Fruit fly (Drosophila melanogaster) whole organism, embryonic: Measurements from ENCODE around the gene CG33932.

Experiments used
- CG3407 ChIP-seq: fragments of 200-800 bp; sonication (Bioruptor generic); optimal IDR thresholded peaks from 2 replicates; lab custom pipeline; 2018; ENCODE audit warnings: missing biosample characterization, mild to moderate bottlenecking, missing genetic modification characterization
- Dp ChIP-seq: fragments of 200-800 bp; sonication (Bioruptor generic); optimal IDR thresholded peaks from 2 replicates; lab custom pipeline; 2018; ENCODE audit warnings: missing biosample characterization, mild to moderate bottlenecking, missing genetic modification characterization, moderate library complexity
- Hr78 ChIP-seq, 2 experiments: fragments of 200-800 bp in 1 of 2; fragments of >200 bp in 1 of 2; sonication (Bioruptor generic) in 1 of 2; optimal IDR thresholded peaks; 2 replicates each; lab custom pipeline; 2017 to 2019; ENCODE audit warnings: missing biosample characterization in 2 of 2, missing genetic modification characterization in 2 of 2, mild to moderate bottlenecking in 1 of 2, moderate library complexity in 1 of 2
- Lpt ChIP-seq: fragments of >200 bp; optimal IDR thresholded peaks from 2 replicates; lab custom pipeline; 2018; ENCODE audit warnings: missing biosample characterization, missing genetic modification characterization
- Sin3A ChIP-seq: fragments of >200 bp; optimal IDR thresholded peaks from 2 replicates; lab custom pipeline; 2018
- dan ChIP-seq: fragments of 200-800 bp; sonication (Bioruptor generic); IDR thresholded peaks from 2 replicates; pipeline ENCODE4 v1.3.6; 2022; ENCODE audit warnings: missing biosample characterization, missing genetic modification characterization
- hb ChIP-seq: fragments of 200-800 bp; sonication (Bioruptor generic); IDR thresholded peaks from 3 replicates; pipeline ENCODE4 v1.3.6; 2022; ENCODE audit warnings: missing biosample characterization, missing genetic modification characterization; ENCODE audit not compliant: partially characterized antibody
- maf-S ChIP-seq: fragments of 200-800 bp; sonication (Bioruptor generic); optimal IDR thresholded peaks from 2 replicates; lab custom pipeline; 2016; ENCODE audit warnings: missing biosample characterization, missing genetic modification characterization
- org-1 ChIP-seq: fragments of 200-800 bp; sonication (Bioruptor generic); optimal IDR thresholded peaks from 2 replicates; lab custom pipeline; 2017; ENCODE audit warnings: missing biosample characterization, missing genetic modification characterization
- vfl ChIP-seq: fragments of 200-800 bp; sonication (Bioruptor generic); optimal IDR thresholded peaks from 2 replicates; lab custom pipeline; 2016; ENCODE audit warnings: missing biosample characterization, missing genetic modification characterization
- wor ChIP-seq: fragments of 200-800 bp; sonication (Bioruptor generic); IDR thresholded peaks from 2 replicates; pipeline ENCODE4 v1.3.6; 2022; ENCODE audit warnings: missing biosample characterization, missing genetic modification characterization
- zfh1 ChIP-seq: fragments of 200-800 bp; sonication (Bioruptor generic); IDR thresholded peaks from 3 replicates; pipeline ENCODE4 v1.3.6; 2022; ENCODE audit warnings: missing biosample characterization, missing genetic modification characterization

dm6 chrX:19712898-19713627 is 31.2 kb upstream of the CG33932 start, which contains the start of gene meso18E:
- TF ChIP-seq Dp = no peak
- TF ChIP-seq dan (GFP tag; lab: Robert Waterston, UW) = no peak
- TF ChIP-seq CG3407 (GFP tag; lab: Kevin White, UChicago) = no peak
- TF ChIP-seq Lpt = no peak
- TF ChIP-seq vfl = no peak
- TF ChIP-seq Hr78 (GFP tag; optimal IDR thresholded peaks at IDR 0.05; lab: Kevin White, UChicago) = no peak
- TF ChIP-seq maf-S = no peak
- no peak for TF ChIP-seq zfh1 (GFP tag; lab: Robert Waterston, UW)
- no peak for TF ChIP-seq Sin3A (lab: Kevin White, UChicago)
- no peak for TF ChIP-seq hb (GFP tag; lab: Robert Waterston, UW)
- TF ChIP-seq wor (GFP tag; lab: Robert Waterston, UW) = no peak
- TF ChIP-seq org-1 = no peak
